Worm (Caenorhabditis elegans): ENCODE measurements around the gene faah-1.

DNA sequence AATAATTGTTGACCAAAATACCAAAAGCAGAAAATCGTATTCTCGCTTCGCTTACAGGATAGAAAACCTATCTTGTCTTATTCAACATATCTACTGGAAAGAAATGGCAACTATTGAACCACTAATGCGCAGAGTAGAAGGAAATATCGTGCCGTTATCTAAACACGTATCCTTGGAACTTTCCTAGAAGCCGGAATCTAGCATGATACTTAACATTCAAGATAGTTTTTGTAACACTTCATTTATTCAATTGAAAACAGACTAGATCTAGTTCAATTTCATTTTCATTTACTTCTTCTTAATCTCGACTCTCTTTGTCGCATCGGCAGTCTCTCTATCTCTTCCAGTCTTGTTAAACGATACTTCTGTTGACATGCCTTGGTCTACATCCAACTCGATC is 4.2 kb upstream of the faah-1 start:
- TF ChIP-seq lin-11 (tag; optimal IDR thresholded peaks at IDR 0.05) (no peak), unc-86 (tag; optimal IDR thresholded peaks at IDR 0.05) (no peak), ceh-24 (tag; optimal IDR thresholded peaks at IDR 0.05) (no peak), ceh-9 (tag; optimal IDR thresholded peaks at IDR 0.05) (no peak), pax-1 (tag; optimal IDR thresholded peaks at IDR 0.05) (no peak), nfya-1 (tag; optimal IDR thresholded peaks at IDR 0.05) (no peak), ceh-48 (tag; optimal IDR thresholded peaks at IDR 0.05) (no peak), zip-5 (tag; optimal IDR thresholded peaks at IDR 0.05) (no peak), pag-3 (tag; optimal IDR thresholded peaks at IDR 0.05; ENCODE audit: borderline replicate concordance) (no peak), pha-4 (tag; optimal IDR thresholded peaks at IDR 0.05) (no peak), T23F11.4 (GFP tag; optimal IDR thresholded peaks at IDR 0.05) (no peak), hlh-30 (tag; optimal IDR thresholded peaks at IDR 0.05; ENCODE audit: insufficient read depth) (no peak)
